Fruit fly (Drosophila melanogaster) whole organism, embryonic: ENCODE measurements around the gene CG8289.

ENCODE experiments used
- Awh ChIP-seq: fragments of 200-800 bp; sonication (Bioruptor generic); IDR thresholded peaks from 2 replicates; pipeline ENCODE4, ENCODE4 v1.3.6; 2022; ENCODE audit warnings: missing biosample characterization, missing genetic modification characterization
- C15 ChIP-seq: fragments of 200-800 bp; sonication (Bioruptor generic); IDR thresholded peaks from 3 replicates; pipeline ENCODE4 v1.3.6; 2022; ENCODE audit warnings: missing biosample characterization, missing genetic modification characterization
- CG10959 ChIP-seq: fragments of 200-800 bp; sonication (Bioruptor generic); IDR thresholded peaks from 2 replicates; pipeline ENCODE4 v1.3.6; 2022; ENCODE audit warnings: missing biosample characterization, missing genetic modification characterization
- CG11085 ChIP-seq: fragments of 200-800 bp; sonication (Bioruptor generic); IDR thresholded peaks from 2 replicates; pipeline ENCODE4 v1.3.6; 2022; ENCODE audit warnings: missing biosample characterization, missing genetic modification characterization
- CG12071 ChIP-seq: fragments of 200-800 bp; sonication (Bioruptor generic); optimal IDR thresholded peaks from 3 replicates; lab custom pipeline; 2018; ENCODE audit warnings: missing biosample characterization, mild to moderate bottlenecking, missing genetic modification characterization
- CG12769 ChIP-seq: fragments of 200-800 bp; sonication (Bioruptor generic); optimal IDR thresholded peaks from 2 replicates; lab custom pipeline; 2019; ENCODE audit warnings: missing biosample characterization, mild to moderate bottlenecking, missing genetic modification characterization, moderate library complexity
- CG14965 ChIP-seq: fragments of 200-800 bp; sonication (Bioruptor generic); optimal IDR thresholded peaks from 2 replicates; lab custom pipeline; 2016; ENCODE audit warnings: missing biosample characterization, missing genetic modification characterization, borderline replicate concordance
- CG17802 ChIP-seq: fragments of 200-800 bp; sonication (Bioruptor generic); optimal IDR thresholded peaks from 2 replicates; lab custom pipeline; 2018; ENCODE audit warnings: missing biosample characterization, mild to moderate bottlenecking, missing genetic modification characterization, moderate library complexity
- CG2199 ChIP-seq: fragments of 200-800 bp; sonication (Bioruptor generic); IDR thresholded peaks from 3 replicates; pipeline ENCODE4 v1.3.6; 2022; ENCODE audit warnings: missing biosample characterization, missing genetic modification characterization
- CG31365 ChIP-seq: fragments of 200-800 bp; sonication (Bioruptor generic); optimal IDR thresholded peaks from 2 replicates; lab custom pipeline; 2018; ENCODE audit warnings: missing biosample characterization, mild to moderate bottlenecking, missing genetic modification characterization
- CG42726 ChIP-seq: fragments of 200-800 bp; sonication (Bioruptor generic); IDR thresholded peaks from 2 replicates; pipeline ENCODE4 v1.3.6; 2022; ENCODE audit warnings: missing biosample characterization, missing genetic modification characterization; ENCODE audit not compliant: partially characterized antibody
- CG4404 ChIP-seq: fragments of 200-800 bp; sonication (Bioruptor generic); IDR thresholded peaks from 2 replicates; pipeline ENCODE4 v1.3.6; 2022; ENCODE audit warnings: missing biosample characterization, missing genetic modification characterization
- CG4820 ChIP-seq: fragments of 200-800 bp; sonication (Bioruptor generic); optimal IDR thresholded peaks from 3 replicates; lab custom pipeline; 2016; ENCODE audit warnings: missing biosample characterization, missing genetic modification characterization
- CG4854 ChIP-seq: fragments of 200-800 bp; sonication (Bioruptor generic); optimal IDR thresholded peaks from 2 replicates; lab custom pipeline; 2016; ENCODE audit warnings: missing biosample characterization, missing genetic modification characterization, inconsistent platforms
- CG6765 ChIP-seq: fragments of 200-800 bp; sonication (Bioruptor generic); optimal IDR thresholded peaks from 3 replicates; lab custom pipeline; 2017; ENCODE audit warnings: missing biosample characterization, mild to moderate bottlenecking, missing genetic modification characterization
- CG7357 ChIP-seq: fragments of 200-800 bp; sonication (Bioruptor generic); IDR thresholded peaks from 3 replicates; pipeline ENCODE4 v1.3.6; 2022; ENCODE audit warnings: missing biosample characterization, missing genetic modification characterization
- CG9727 ChIP-seq: fragments of 200-800 bp; sonication (Bioruptor generic); optimal IDR thresholded peaks from 3 replicates; lab custom pipeline; 2017; ENCODE audit warnings: missing biosample characterization, mild to moderate bottlenecking, missing genetic modification characterization
- CrebB ChIP-seq: fragments of 200-800 bp; sonication (Bioruptor generic); optimal IDR thresholded peaks from 3 replicates; lab custom pipeline; 2018; ENCODE audit warnings: missing biosample characterization, mild to moderate bottlenecking, missing genetic modification characterization
- HmgD ChIP-seq: fragments of 200-800 bp; sonication (Bioruptor generic); optimal IDR thresholded peaks from 3 replicates; lab custom pipeline; 2016; ENCODE audit warnings: missing biosample characterization, missing genetic modification characterization
- Myb ChIP-seq: fragments of 200-800 bp; sonication (Bioruptor generic); optimal IDR thresholded peaks from 2 replicates; lab custom pipeline; 2016; ENCODE audit warnings: missing biosample characterization, missing genetic modification characterization
- NFAT ChIP-seq: fragments of 200-800 bp; sonication (Bioruptor generic); IDR thresholded peaks from 2 replicates; pipeline ENCODE4 v1.3.6; 2022; ENCODE audit warnings: missing biosample characterization, missing genetic modification characterization
- PHDP ChIP-seq: fragments of 200-800 bp; sonication (Bioruptor generic); optimal IDR thresholded peaks from 3 replicates; lab custom pipeline; 2018; ENCODE audit warnings: missing biosample characterization, mild to moderate bottlenecking, missing genetic modification characterization, moderate library complexity
- Side ChIP-seq: fragments of 200-800 bp; sonication (Bioruptor generic); optimal IDR thresholded peaks from 2 replicates; lab custom pipeline; 2016; ENCODE audit warnings: missing biosample characterization, missing genetic modification characterization
- Stat92E ChIP-seq, 3 experiments: fragments of >200 bp in 2 of 3; fragments of 200-800 bp in 1 of 3; sonication (Bioruptor generic) in 1 of 3; optimal IDR thresholded peaks; 2 replicates each; lab custom pipeline; 2017 to 2019; ENCODE audit warnings: missing biosample characterization in 3 of 3, missing genetic modification characterization in 3 of 3, mild to moderate bottlenecking in 1 of 3, moderate library complexity in 1 of 3
- ase ChIP-seq: fragments of 200-800 bp; sonication (Bioruptor generic); IDR thresholded peaks from 3 replicates; pipeline ENCODE4 v1.3.6; 2022; ENCODE audit warnings: missing biosample characterization, missing genetic modification characterization
- bigmax ChIP-seq: fragments of 200-800 bp; sonication (Bioruptor generic); optimal IDR thresholded peaks from 2 replicates; lab custom pipeline; 2018; ENCODE audit warnings: missing biosample characterization, mild to moderate bottlenecking, missing genetic modification characterization
- dm ChIP-seq: fragments of 200-800 bp; sonication (Bioruptor generic); optimal IDR thresholded peaks from 3 replicates; lab custom pipeline; 2016; ENCODE audit warnings: missing biosample characterization, missing genetic modification characterization
- dysf ChIP-seq: fragments of 200-800 bp; sonication (Bioruptor generic); IDR thresholded peaks from 3 replicates; pipeline ENCODE4 v1.3.6; 2022; ENCODE audit warnings: missing biosample characterization, missing genetic modification characterization
- gsb-n ChIP-seq: fragments of 200-800 bp; sonication (Bioruptor generic); optimal IDR thresholded peaks from 3 replicates; lab custom pipeline; 2018; ENCODE audit warnings: missing biosample characterization, mild to moderate bottlenecking, missing genetic modification characterization
- jigr1 ChIP-seq: fragments of 200-800 bp; sonication (Bioruptor generic); IDR thresholded peaks from 3 replicates; pipeline ENCODE4 v1.3.6; 2022; ENCODE audit warnings: missing biosample characterization, missing genetic modification characterization
- mld ChIP-seq: fragments of 200-800 bp; sonication (Bioruptor generic); IDR thresholded peaks from 3 replicates; pipeline ENCODE4 v1.3.6; 2022; ENCODE audit warnings: missing biosample characterization, missing genetic modification characterization; ENCODE audit not compliant: partially characterized antibody
- nmo ChIP-seq: fragments of 200-800 bp; sonication (Bioruptor generic); optimal IDR thresholded peaks from 2 replicates; lab custom pipeline; 2018; ENCODE audit warnings: missing biosample characterization, mild to moderate bottlenecking, missing genetic modification characterization, moderate library complexity
- nom ChIP-seq: fragments of 200-800 bp; sonication (Bioruptor generic); optimal IDR thresholded peaks from 2 replicates; lab custom pipeline; 2017; ENCODE audit warnings: missing biosample characterization, missing genetic modification characterization, mild to moderate bottlenecking, moderate library complexity, missing genetic modification reagents
- otp ChIP-seq: fragments of 200-800 bp; sonication (Bioruptor generic); IDR thresholded peaks from 3 replicates; pipeline ENCODE4, ENCODE4 v1.3.6; 2022; ENCODE audit warnings: missing biosample characterization, missing genetic modification characterization
- ro ChIP-seq: fragments of 200-800 bp; sonication (Bioruptor generic); IDR thresholded peaks from 2 replicates; pipeline ENCODE4 v1.3.6; 2022; ENCODE audit warnings: missing biosample characterization, missing genetic modification characterization
- sim ChIP-seq: fragments of 200-800 bp; sonication (Bioruptor generic); IDR thresholded peaks from 2 replicates; pipeline ENCODE4 v1.3.6; 2022; ENCODE audit warnings: missing biosample characterization, missing genetic modification characterization
- sqz ChIP-seq: fragments of 200-800 bp; sonication (Bioruptor generic); optimal IDR thresholded peaks from 3 replicates; lab custom pipeline; 2018; ENCODE audit warnings: missing biosample characterization, mild to moderate bottlenecking, missing genetic modification characterization
- trem ChIP-seq: fragments of 200-800 bp; optimal IDR thresholded peaks from 3 replicates; lab custom pipeline; 2019; ENCODE audit warnings: missing biosample characterization, mild to moderate bottlenecking, missing genetic modification characterization, moderate library complexity
- ttk ChIP-seq: fragments of 200-800 bp; sonication (Bioruptor generic); IDR thresholded peaks from 2 replicates; pipeline ENCODE4 v2.1.2; 2022; ENCODE audit warnings: missing biosample characterization, missing genetic modification characterization
- vvl ChIP-seq: fragments of 200-800 bp; sonication (Bioruptor generic); IDR thresholded peaks from 2 replicates; pipeline ENCODE4 v1.3.6; 2022; ENCODE audit warnings: missing biosample characterization, missing genetic modification characterization
- wek ChIP-seq: fragments of 200-800 bp; sonication (Bioruptor generic); optimal IDR thresholded peaks from 3 replicates; lab custom pipeline; 2018; ENCODE audit warnings: missing biosample characterization, mild to moderate bottlenecking, missing genetic modification characterization, moderate library complexity
- zf30C ChIP-seq: fragments of 200-800 bp; sonication (Bioruptor generic); optimal IDR thresholded peaks from 3 replicates; lab custom pipeline; 2018; ENCODE audit warnings: missing biosample characterization, mild to moderate bottlenecking, missing genetic modification characterization

CG8289 gene

dm6 chrX:17595822-17596221, 40.0 kb downstream of the CG8289 start (continued):
- TF ChIP-seq otp (GFP tag; lab: Robert Waterston, UW) (peak; percentile 77), nom (peak; percentile 34), CG14965 (GFP tag; lab: Kevin White, UChicago) (no peak), ro (GFP tag; lab: Robert Waterston, UW) (peak; percentile 44; the same call in 1 of the 2 replicates), NFAT (GFP tag; lab: Robert Waterston, UW) (peak; percentile 74), ase (GFP tag; lab: Robert Waterston, UW) (peak; percentile 77), CG11085 (GFP tag; lab: Robert Waterston, UW) (peak; percentile 77), CG12071 (peak; percentile 50), CG31365 (no peak), trem (tag; lab: Kevin White, UChicago) (no peak), Awh (GFP tag; lab: Robert Waterston, UW) (peak; percentile 76), bigmax (GFP tag; lab: Kevin White, UChicago) (no peak), dm (GFP tag; lab: Kevin White, UChicago) (peak; percentile 18), CG12769 (tag; lab: Kevin White, UChicago) (peak; percentile 32), nmo (GFP tag; lab: Kevin White, UChicago) (peak; percentile 59), sqz (GFP tag; lab: Kevin White, UChicago) (peak; percentile 22), C15 (GFP tag; lab: Robert Waterston, UW) (peak; percentile 25; the same call in 1 of the 3 replicates), jigr1 (GFP tag; lab: Robert Waterston, UW) (0 out of 3 replicates have a peak, but pooled peaks have one; percentile 45), sim (GFP tag; lab: Robert Waterston, UW) (no peak), CrebB (tag; lab: Kevin White, UChicago) (no peak), Myb (GFP tag; lab: Kevin White, UChicago) (no peak), CG4854 (GFP tag; lab: Kevin White, UChicago) (peak; percentile 42), CG4820 (GFP tag; lab: Kevin White, UChicago) (peak; percentile 52), Side (GFP tag; lab: Kevin White, UChicago) (peak; percentile 14), CG2199 (GFP tag; lab: Robert Waterston, UW) (no peak), CG4404 (peak; percentile 48), CG7357 (GFP tag; lab: Robert Waterston, UW) (peak; percentile 57; the same call in 2 of the 3 replicates), PHDP (peak; percentile 78), CG6765 (GFP tag; lab: Kevin White, UChicago) (peak; percentile 57), Stat92E (GFP tag; optimal IDR thresholded peaks at IDR 0.05; lab: Kevin White, UChicago) (no peak), vvl (GFP tag; lab: Robert Waterston, UW) (peak; percentile 92), zf30C (GFP tag; lab: Kevin White, UChicago) (no peak), CG42726 (GFP tag; lab: Robert Waterston, UW) (no peak), HmgD (no peak), gsb-n (tag; lab: Kevin White, UChicago) (peak; percentile 44), ttk (GFP tag; lab: Robert Waterston, UW) (peak; percentile 75), wek (GFP tag; lab: Kevin White, UChicago) (no peak), mld (GFP tag; lab: Robert Waterston, UW) (no peak), CG17802 (tag; lab: Kevin White, UChicago) (peak; percentile 39), CG9727 (peak; percentile 80), CG10959 (peak; percentile 57), dysf (GFP tag; lab: Robert Waterston, UW) (peak; percentile 88)
